Worm (Caenorhabditis elegans) whole organism, late embryonic: Measurements from ENCODE around the gene emc-2.

Experiments used
- C08G9.2 ChIP-seq: sonication (generic microtip); optimal IDR thresholded peaks from 2 replicates; lab custom pipeline; 2016; ENCODE audit warnings: mild to moderate bottlenecking, missing genetic modification characterization, moderate library complexity, missing compliant biosample characterization
- C38D4.7 ChIP-seq: fragments of 200-800 bp; sonication (Bioruptor generic); optimal IDR thresholded peaks from 2 replicates; lab custom pipeline; 2018; ENCODE audit warnings: mild to moderate bottlenecking, missing genetic modification characterization, moderate library complexity, missing compliant biosample characterization
- T23F11.4 ChIP-seq: fragments of 200-800 bp; sonication (Bioruptor generic); optimal IDR thresholded peaks from 2 replicates; lab custom pipeline; 2018; ENCODE audit warnings: mild to moderate bottlenecking, missing genetic modification characterization, missing compliant biosample characterization
- Y22D7AL.16 ChIP-seq: sonication (generic microtip); optimal IDR thresholded peaks from 2 replicates; lab custom pipeline; 2016; ENCODE audit warnings: missing genetic modification characterization, missing compliant biosample characterization
- ahr-1 ChIP-seq: sonication (generic microtip); optimal IDR thresholded peaks from 2 replicates; lab custom pipeline; 2016; ENCODE audit warnings: missing genetic modification characterization, missing compliant biosample characterization
- ama-1 ChIP-seq: fragments of 150-350 bp; optimal IDR thresholded peaks from 2 replicates; lab custom pipeline; 2014
- ceh-14 ChIP-seq: sonication (generic microtip); optimal IDR thresholded peaks from 2 replicates; lab custom pipeline; 2016; ENCODE audit warnings: missing genotype, missing genetic modification characterization, missing compliant biosample characterization
- ceh-18 ChIP-seq: sonication (generic microtip); optimal IDR thresholded peaks from 2 replicates; lab custom pipeline; 2016; ENCODE audit warnings: missing genetic modification characterization, missing compliant biosample characterization
- ceh-19 ChIP-seq: fragments of 200-800 bp; sonication (Bioruptor generic); optimal IDR thresholded peaks from 2 replicates; lab custom pipeline; 2018; ENCODE audit warnings: mild to moderate bottlenecking, missing genetic modification characterization, missing compliant biosample characterization
- ceh-24 ChIP-seq: sonication (generic microtip); optimal IDR thresholded peaks from 2 replicates; lab custom pipeline; 2016; ENCODE audit warnings: mild to moderate bottlenecking, missing genetic modification characterization, missing compliant biosample characterization
- ceh-30 ChIP-seq: fragments of 150-350 bp; optimal IDR thresholded peaks from 2 replicates; lab custom pipeline; 2014; ENCODE audit warnings: missing biosample characterization, missing genetic modification characterization
- ceh-34 ChIP-seq: sonication (generic microtip); optimal IDR thresholded peaks from 2 replicates; lab custom pipeline; 2016; ENCODE audit warnings: mild to moderate bottlenecking, missing genetic modification characterization, missing compliant biosample characterization
- ceh-45 ChIP-seq: fragments of 200-800 bp; sonication (Bioruptor generic); IDR thresholded peaks from 2 replicates; pipeline ENCODE4 v1.3.6; 2022; ENCODE audit warnings: missing genetic modification reagents, missing genetic modification characterization, missing compliant biosample characterization
- ceh-48 ChIP-seq: sonication (generic microtip); optimal IDR thresholded peaks from 2 replicates; lab custom pipeline; 2016; ENCODE audit warnings: missing genetic modification characterization, inconsistent platforms, missing compliant biosample characterization
- ceh-6 ChIP-seq: fragments of 200-800 bp; sonication (Bioruptor generic); optimal IDR thresholded peaks from 2 replicates; lab custom pipeline; 2018; ENCODE audit warnings: mild to moderate bottlenecking, missing genetic modification characterization, missing compliant biosample characterization
- che-1 ChIP-seq: sonication (generic microtip); optimal IDR thresholded peaks from 2 replicates; lab custom pipeline; 2016; ENCODE audit warnings: mild to moderate bottlenecking, missing genetic modification characterization, missing compliant biosample characterization
- dmd-4 ChIP-seq: sonication (generic microtip); optimal IDR thresholded peaks from 2 replicates; lab custom pipeline; 2016; ENCODE audit warnings: borderline replicate concordance, missing genetic modification characterization, missing compliant biosample characterization
- elt-4 ChIP-seq: sonication (generic microtip); optimal IDR thresholded peaks from 2 replicates; lab custom pipeline; 2016; ENCODE audit warnings: missing genetic modification characterization, missing compliant biosample characterization
- eyg-1 ChIP-seq: sonication (generic microtip); optimal IDR thresholded peaks from 2 replicates; lab custom pipeline; 2016; ENCODE audit warnings: missing genotype, missing genetic modification characterization, missing compliant biosample characterization
- fax-1 ChIP-seq: sonication (generic microtip); optimal IDR thresholded peaks from 2 replicates; lab custom pipeline; 2016; ENCODE audit warnings: missing genotype, missing genetic modification characterization, missing compliant biosample characterization
- fkh-10 ChIP-seq: fragments of 150-350 bp; optimal IDR thresholded peaks from 2 replicates; lab custom pipeline; 2014; ENCODE audit warnings: missing biosample characterization, missing genetic modification reagents, missing genetic modification characterization
- hlh-13 ChIP-seq: fragments of 200-800 bp; sonication (Bioruptor generic); optimal IDR thresholded peaks from 2 replicates; lab custom pipeline; 2018; ENCODE audit warnings: mild to moderate bottlenecking, missing genetic modification characterization, missing compliant biosample characterization
- hlh-30 ChIP-seq: sonication (generic microtip); optimal IDR thresholded peaks from 2 replicates; lab custom pipeline; 2017; ENCODE audit warnings: antibody characterized with exemption, missing genetic modification characterization, missing compliant biosample characterization; ENCODE audit not compliant: insufficient read depth
- hlh-6 ChIP-seq: sonication (generic microtip); optimal IDR thresholded peaks from 2 replicates; lab custom pipeline; 2016; ENCODE audit warnings: missing genotype, missing genetic modification characterization, missing compliant biosample characterization
- lim-6 ChIP-seq: sonication (generic microtip); optimal IDR thresholded peaks from 2 replicates; lab custom pipeline; 2016; ENCODE audit warnings: missing genetic modification characterization, missing compliant biosample characterization
- madf-2 ChIP-seq: sonication (generic microtip); optimal IDR thresholded peaks from 2 replicates; lab custom pipeline; 2017; ENCODE audit warnings: missing genetic modification characterization, missing compliant biosample characterization
- mec-3 ChIP-seq: sonication (generic microtip); optimal IDR thresholded peaks from 2 replicates; lab custom pipeline; 2016; ENCODE audit warnings: borderline replicate concordance, missing genetic modification characterization, missing compliant biosample characterization
- nfya-1 ChIP-seq: sonication (generic microtip); optimal IDR thresholded peaks from 2 replicates; lab custom pipeline; 2017; ENCODE audit warnings: missing genetic modification characterization, mild to moderate bottlenecking, missing compliant biosample characterization, antibody characterized with exemption, moderate library complexity
- nhr-11 ChIP-seq: fragments of 150-350 bp; optimal IDR thresholded peaks from 2 replicates; lab custom pipeline; 2014; ENCODE audit warnings: missing biosample characterization, missing genetic modification characterization
- nhr-232 ChIP-seq: sonication (generic microtip); optimal IDR thresholded peaks from 2 replicates; lab custom pipeline; 2016; ENCODE audit warnings: missing genetic modification characterization, missing compliant biosample characterization
- pat-9 ChIP-seq: fragments of 200-800 bp; sonication (Bioruptor generic); optimal IDR thresholded peaks from 2 replicates; lab custom pipeline; 2018; ENCODE audit warnings: mild to moderate bottlenecking, missing genetic modification characterization, moderate library complexity, missing compliant biosample characterization
- pha-4 ChIP-seq: fragments of 150-350 bp; optimal IDR thresholded peaks from 2 replicates; lab custom pipeline; 2018; ENCODE audit warnings: missing biosample characterization, missing genetic modification reagents, missing genetic modification characterization
- pqm-1 ChIP-seq: sonication (generic microtip); optimal IDR thresholded peaks from 2 replicates; lab custom pipeline; 2016; ENCODE audit warnings: missing genetic modification characterization, missing compliant biosample characterization
- pros-1 ChIP-seq: fragments of 150-350 bp; optimal IDR thresholded peaks from 2 replicates; lab custom pipeline; 2014; ENCODE audit warnings: missing biosample characterization, missing genetic modification reagents, missing genetic modification characterization
- ref-2 ChIP-seq: sonication (generic microtip); optimal IDR thresholded peaks from 2 replicates; lab custom pipeline; 2016; ENCODE audit warnings: missing genetic modification characterization, missing compliant biosample characterization
- rnt-1 ChIP-seq: sonication (generic microtip); optimal IDR thresholded peaks from 2 replicates; lab custom pipeline; 2016; ENCODE audit warnings: missing genetic modification characterization, missing compliant biosample characterization
- sox-4 ChIP-seq: sonication (generic microtip); optimal IDR thresholded peaks from 2 replicates; lab custom pipeline; 2017; ENCODE audit warnings: mild to moderate bottlenecking, missing genetic modification characterization, inconsistent platforms, missing compliant biosample characterization
- ttx-3 ChIP-seq: sonication (generic microtip); optimal IDR thresholded peaks from 2 replicates; lab custom pipeline; 2016; ENCODE audit warnings: missing genetic modification reagents, missing genetic modification characterization, missing compliant biosample characterization
- unc-3 ChIP-seq, 2 experiments: fragments of 200-800 bp in 1 of 2; sonication (Bioruptor generic) in 1 of 2; sonication (generic microtip) in 1 of 2; conservative IDR thresholded peaks in 1 of 2; optimal IDR thresholded peaks in 1 of 2; 2 replicates each; pipeline versions ENCODE4 v1.3.6 to Lab custom; 2016 to 2022; ENCODE audit warnings: missing compliant biosample characterization in 2 of 2, missing genetic modification characterization in 2 of 2, missing genetic modification reagents in 1 of 2

emc-2 gene

DNA sequence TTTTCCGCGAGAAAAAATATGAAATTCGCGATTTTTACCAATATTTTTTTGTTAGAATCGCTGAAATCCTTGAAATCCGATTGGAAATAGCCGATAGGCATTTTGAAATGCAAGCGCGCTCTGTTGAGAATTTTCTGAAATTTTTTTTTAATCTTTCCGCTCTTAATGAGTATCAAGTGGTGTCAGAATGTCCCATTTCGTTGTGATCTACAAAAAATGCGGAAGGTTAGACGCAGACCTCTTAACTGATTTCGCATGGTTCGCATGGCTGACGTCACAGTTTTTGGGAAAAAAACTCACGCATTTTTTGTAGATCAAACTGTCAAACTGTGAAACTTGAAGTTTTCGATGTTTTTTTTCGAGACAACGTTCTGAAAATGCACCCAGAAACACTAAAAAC, 34.1 kb downstream of the emc-2 start, which contains the start of gene srw-66:
TSS of gene srw-66 (minus strand) at position 101 of the 400 bp plus-strand sequence.
- TF ChIP-seq ceh-24: no peak
- TF ChIP-seq unc-3 (GFP tag; conservative IDR thresholded peaks at IDR 0.05; lab: Robert Waterston, UW): no peak
- TF ChIP-seq unc-3 (tag; optimal IDR thresholded peaks at IDR 0.05; lab: Kevin White, UChicago): no peak
- TF ChIP-seq ceh-45 (GFP tag; lab: Robert Waterston, UW): no peak
- TF ChIP-seq lim-6 (tag; lab: Kevin White, UChicago): no peak
- no peak for TF ChIP-seq nhr-11 (tag; lab: Kevin White, UChicago)
- no peak for TF ChIP-seq pat-9
- no peak for TF ChIP-seq ceh-18 (tag; lab: Kevin White, UChicago)
- no peak for TF ChIP-seq C08G9.2 (tag; lab: Kevin White, UChicago)
- no peak for TF ChIP-seq sox-4 (tag; lab: Kevin White, UChicago)
- TF ChIP-seq, all 69 proteins: peak for 0

DNA sequence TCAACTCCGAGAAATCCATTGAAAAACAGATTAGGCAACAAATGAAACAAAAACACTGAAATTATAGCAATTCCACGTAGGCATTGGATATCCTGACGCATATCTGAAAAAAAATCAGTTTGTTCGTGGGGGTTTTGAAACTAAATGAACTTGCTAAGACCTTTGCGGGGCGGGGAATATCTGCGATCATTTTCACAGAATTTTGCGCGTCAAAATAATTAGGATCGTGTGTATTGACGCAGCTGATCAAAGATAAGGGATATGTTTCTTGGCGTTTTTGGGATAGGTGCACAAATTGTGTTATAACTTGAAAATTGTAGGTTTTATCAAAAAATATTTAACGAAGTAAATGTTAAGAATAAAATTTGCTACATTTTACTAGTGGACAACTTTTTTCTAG, 39.1 kb downstream of the emc-2 start, which contains the start of gene oac-30:
TSS of gene oac-30 (minus strand) at position 101 of the 400 bp plus-strand sequence.
- TF ChIP-seq nhr-232 (tag; lab: Kevin White, UChicago): no peak
- TF ChIP-seq hlh-30 (tag; lab: Kevin White, UChicago): no peak
- TF ChIP-seq ttx-3 (tag; lab: Kevin White, UChicago): no peak
- no peak for TF ChIP-seq rnt-1
- no peak for TF ChIP-seq ahr-1 (tag; lab: Kevin White, UChicago)
- no peak for TF ChIP-seq ceh-34 (tag; lab: Kevin White, UChicago)
- TF ChIP-seq hlh-13 (GFP tag; lab: Kevin White, UChicago): no peak
- no peak for TF ChIP-seq C38D4.7 (GFP tag; lab: Kevin White, UChicago)
- no peak for TF ChIP-seq ama-1 (lab: Kevin White, UChicago)
- no peak for TF ChIP-seq hlh-6 (tag; lab: Kevin White, UChicago)
- TF ChIP-seq fax-1: no peak
- TF ChIP-seq ceh-14 (tag; lab: Kevin White, UChicago): no peak
- TF ChIP-seq fkh-10 (GFP tag; lab: Kevin White, UChicago): no peak
- TF ChIP-seq che-1 (tag; lab: Kevin White, UChicago): no peak
- no peak for TF ChIP-seq elt-4 (tag; lab: Kevin White, UChicago)
- no peak for TF ChIP-seq pqm-1 (tag; lab: Kevin White, UChicago)
- TF ChIP-seq mec-3 (tag; lab: Kevin White, UChicago): no peak
- TF ChIP-seq eyg-1: no peak
- TF ChIP-seq ceh-48 (tag; lab: Kevin White, UChicago): no peak

- no peak for TF ChIP-seq madf-2 (tag; lab: Kevin White, UChicago)
- TF ChIP-seq Y22D7AL.16 (tag; lab: Kevin White, UChicago): no peak
- no peak for TF ChIP-seq pros-1 (tag; lab: Kevin White, UChicago)
- TF ChIP-seq pha-4 (tag; lab: Kevin White, UChicago): no peak
- TF ChIP-seq nfya-1: no peak
- TF ChIP-seq ceh-6 (GFP tag; lab: Kevin White, UChicago): no peak
- no peak for TF ChIP-seq mec-3 (tag; lab: Kevin White, UChicago)
- no peak for TF ChIP-seq elt-4 (tag; lab: Kevin White, UChicago)
- no peak for TF ChIP-seq ttx-3 (tag; lab: Kevin White, UChicago)
- TF ChIP-seq ceh-19: no peak
- no peak for TF ChIP-seq ref-2
- no peak for TF ChIP-seq che-1 (tag; lab: Kevin White, UChicago)
Observed at ce11 chrII:1258634-1259033, 47.3 kb downstream of the emc-2 start, which contains the start of gene clpr-2. Gene clpr-2, plus strand, starts transcription at chrII:1258934.

DNA sequence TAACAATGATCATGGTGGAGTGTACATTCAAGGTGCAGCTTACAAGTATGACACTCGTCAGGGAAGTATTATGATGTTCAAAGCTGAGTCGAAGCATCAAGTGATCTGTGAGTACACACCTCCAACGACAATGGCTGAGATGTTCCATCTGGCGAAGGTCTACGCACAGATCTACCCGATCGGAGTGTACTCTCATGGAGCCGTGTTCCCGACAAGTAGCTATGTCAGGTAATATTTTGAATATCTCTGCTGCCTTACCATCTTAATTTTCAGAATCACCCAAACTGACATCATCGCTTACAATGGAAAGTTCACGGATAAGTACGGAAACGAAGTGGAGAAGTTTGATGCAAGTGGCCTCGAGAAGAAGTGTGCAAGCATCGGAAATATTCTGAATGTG, 49.2 kb downstream of the emc-2 start:
- no peak for TF ChIP-seq fkh-10 (GFP tag; lab: Kevin White, UChicago)
- TF ChIP-seq hlh-6 (tag; lab: Kevin White, UChicago): no peak
- no peak for TF ChIP-seq dmd-4 (tag; lab: Kevin White, UChicago)
- TF ChIP-seq T23F11.4 (GFP tag; lab: Kevin White, UChicago): no peak
- no peak for TF ChIP-seq hlh-30 (tag; lab: Kevin White, UChicago)
- no peak for TF ChIP-seq pha-4 (tag; lab: Kevin White, UChicago)
- TF ChIP-seq ceh-30: no peak
- TF ChIP-seq che-1 (tag; lab: Kevin White, UChicago): no peak
- no peak for TF ChIP-seq lim-6 (tag; lab: Kevin White, UChicago)
- TF ChIP-seq, all 69 proteins: peak for 0
